Worm (Caenorhabditis elegans) whole organism, L1 larva: ENCODE measurements around the gene gex-4.

Experiments used
- C16A3.4 ChIP-seq: fragments of 150-350 bp; optimal IDR thresholded peaks from 2 replicates; lab custom pipeline; 2014; ENCODE audit warnings: missing biosample characterization, missing genetic modification characterization
- C34B4.2 ChIP-seq: sonication (generic microtip); optimal IDR thresholded peaks from 2 replicates; lab custom pipeline; 2017; ENCODE audit warnings: mild to moderate bottlenecking, missing genetic modification characterization, missing compliant biosample characterization
- aly-2 ChIP-seq: fragments of 150-350 bp; optimal IDR thresholded peaks from 2 replicates; lab custom pipeline; 2014; ENCODE audit warnings: missing biosample characterization, missing genetic modification characterization
- blmp-1 ChIP-seq: fragments of 150-350 bp; optimal IDR thresholded peaks from 2 replicates; lab custom pipeline; 2014; ENCODE audit warnings: missing biosample characterization, missing genetic modification characterization
- ceh-63 ChIP-seq: fragments of 200-800 bp; sonication (Bioruptor generic); optimal IDR thresholded peaks from 2 replicates; lab custom pipeline; 2018; ENCODE audit warnings: mild to moderate bottlenecking, missing genetic modification characterization, missing compliant biosample characterization
- ceh-88 ChIP-seq: fragments of 200-800 bp; sonication (Bioruptor generic); IDR thresholded peaks from 2 replicates; pipeline ENCODE4 v1.3.6; 2022; ENCODE audit warnings: missing genetic modification characterization, missing compliant biosample characterization
- ceh-90 ChIP-seq: sonication (generic microtip); optimal IDR thresholded peaks from 2 replicates; lab custom pipeline; 2016; ENCODE audit warnings: missing genetic modification characterization, missing compliant biosample characterization
- dpl-1 ChIP-seq, 3 experiments: fragments of 150-350 bp in 2 of 3; sonication (generic microtip) in 1 of 3; optimal IDR thresholded peaks; 2 replicates each; lab custom pipeline; 2014 to 2017; ENCODE audit warnings: missing biosample characterization in 3 of 3, missing genetic modification characterization in 3 of 3, missing genetic modification reagents in 3 of 3
- dsc-1 ChIP-seq: sonication (generic microtip); optimal IDR thresholded peaks from 2 replicates; lab custom pipeline; 2016; ENCODE audit warnings: mild to moderate bottlenecking, missing genetic modification characterization, missing compliant biosample characterization
- efl-1 ChIP-seq, 4 experiments: fragments of 150-350 bp; optimal IDR thresholded peaks in 3 of 4; peaks in 1 of 4; 1 replicate in 1 of 4; 2 replicates in 3 of 4; lab custom pipeline; 2014; ENCODE audit warnings: missing biosample characterization in 2 of 4, missing genetic modification characterization in 2 of 4, missing genetic modification reagents in 2 of 4
- efl-3 ChIP-seq: fragments of 200-800 bp; sonication (Bioruptor generic); optimal IDR thresholded peaks from 2 replicates; lab custom pipeline; 2018; ENCODE audit warnings: mild to moderate bottlenecking, missing genetic modification characterization, missing compliant biosample characterization
- egl-13 ChIP-seq: sonication (generic microtip); optimal IDR thresholded peaks from 2 replicates; lab custom pipeline; 2016; ENCODE audit warnings: missing genotype, missing genetic modification reagents, missing genetic modification characterization, missing compliant biosample characterization
- egl-27 ChIP-seq, 2 experiments: fragments of 150-350 bp in 1 of 2; sonication (generic microtip); optimal IDR thresholded peaks; 3 replicates each; lab custom pipeline; 2017 to 2018; ENCODE audit warnings: missing biosample characterization in 2 of 2, missing genetic modification characterization in 2 of 2, missing genetic modification reagents in 2 of 2
- elt-2 ChIP-seq: sonication (generic microtip); optimal IDR thresholded peaks from 2 replicates; lab custom pipeline; 2016; ENCODE audit warnings: missing genetic modification characterization, mild to moderate bottlenecking, inconsistent platforms, missing compliant biosample characterization, missing genetic modification reagents
- ets-5 ChIP-seq: fragments of 200-800 bp; sonication (Bioruptor generic); IDR thresholded peaks from 2 replicates; pipeline ENCODE4 v1.3.6; 2022; ENCODE audit warnings: missing genetic modification characterization, missing compliant biosample characterization
- fkh-8 ChIP-seq: sonication (generic microtip); optimal IDR thresholded peaks from 2 replicates; lab custom pipeline; 2016; ENCODE audit warnings: mild to moderate bottlenecking, missing genetic modification characterization, missing compliant biosample characterization
- fos-1 ChIP-seq: fragments of 150-350 bp; optimal IDR thresholded peaks from 2 replicates; lab custom pipeline; 2014; ENCODE audit warnings: missing biosample characterization, missing genetic modification characterization
- grh-1 ChIP-seq: fragments of 200-800 bp; sonication (Bioruptor generic); IDR thresholded peaks from 2 replicates; pipeline ENCODE4 v1.3.6; 2022; ENCODE audit warnings: missing genetic modification reagents, missing genetic modification characterization, missing compliant biosample characterization
- hlh-4 ChIP-seq: sonication (generic microtip); optimal IDR thresholded peaks from 2 replicates; lab custom pipeline; 2016; ENCODE audit warnings: mild to moderate bottlenecking, missing genetic modification characterization, missing compliant biosample characterization
- hpl-2 ChIP-seq: fragments of 150-350 bp; optimal IDR thresholded peaks from 2 replicates; lab custom pipeline; 2014; ENCODE audit warnings: missing biosample characterization, missing genetic modification reagents, missing genetic modification characterization
- irx-1 ChIP-seq: sonication (generic microtip); optimal IDR thresholded peaks from 2 replicates; lab custom pipeline; 2016; ENCODE audit warnings: missing genetic modification characterization, missing compliant biosample characterization
- lin-13 ChIP-seq: fragments of 150-350 bp; optimal IDR thresholded peaks from 2 replicates; lab custom pipeline; 2014; ENCODE audit warnings: missing biosample characterization, missing genetic modification reagents, missing genetic modification characterization
- lin-39 ChIP-seq: fragments of 150-350 bp; optimal IDR thresholded peaks from 2 replicates; lab custom pipeline; 2014; ENCODE audit warnings: missing biosample characterization, missing genetic modification reagents, missing genetic modification characterization
- lsy-2 ChIP-seq, 2 experiments: fragments of 150-350 bp; optimal IDR thresholded peaks; 2 replicates each; lab custom pipeline; 2014; ENCODE audit warnings: missing biosample characterization in 2 of 2, missing genetic modification characterization in 2 of 2
- mef-2 ChIP-seq: fragments of 150-350 bp; optimal IDR thresholded peaks from 2 replicates; lab custom pipeline; 2014; ENCODE audit warnings: missing biosample characterization, missing genetic modification characterization
- mep-1 ChIP-seq: fragments of 150-350 bp; optimal IDR thresholded peaks from 2 replicates; lab custom pipeline; 2014; ENCODE audit warnings: missing biosample characterization, missing genetic modification characterization
- nhr-237 ChIP-seq: fragments of 150-350 bp; optimal IDR thresholded peaks from 2 replicates; lab custom pipeline; 2014; ENCODE audit warnings: missing biosample characterization, missing genetic modification characterization
- nhr-28 ChIP-seq: fragments of 150-350 bp; optimal IDR thresholded peaks from 2 replicates; lab custom pipeline; 2014; ENCODE audit warnings: missing biosample characterization, missing genetic modification characterization
- nhr-71 ChIP-seq: sonication (generic microtip); optimal IDR thresholded peaks from 2 replicates; lab custom pipeline; 2016; ENCODE audit warnings: mild to moderate bottlenecking, missing genetic modification characterization, moderate library complexity, missing compliant biosample characterization
- nhr-77 ChIP-seq: fragments of 150-350 bp; optimal IDR thresholded peaks from 2 replicates; lab custom pipeline; 2014; ENCODE audit warnings: missing biosample characterization, missing genetic modification characterization
- nhr-85 ChIP-seq: sonication (generic microtip); peaks from one replicate; lab custom pipeline; 2016; ENCODE audit warnings: missing genetic modification characterization, inconsistent platforms, missing compliant biosample characterization
- pax-3 ChIP-seq: fragments of 200-800 bp; sonication (Bioruptor generic); optimal IDR thresholded peaks from 2 replicates; lab custom pipeline; 2018; ENCODE audit warnings: mild to moderate bottlenecking, missing genetic modification characterization, moderate library complexity, missing compliant biosample characterization
- pqm-1 ChIP-seq: sonication (generic microtip); optimal IDR thresholded peaks from 3 replicates; lab custom pipeline; 2017; ENCODE audit warnings: missing biosample characterization, missing genetic modification characterization
- skn-1 ChIP-seq: fragments of 150-350 bp; optimal IDR thresholded peaks from 2 replicates; lab custom pipeline; 2014; ENCODE audit warnings: missing biosample characterization, missing genetic modification characterization
- sptf-1 ChIP-seq: fragments of 150-350 bp; optimal IDR thresholded peaks from 2 replicates; lab custom pipeline; 2014; ENCODE audit warnings: missing biosample characterization, missing genetic modification characterization
- unc-130 ChIP-seq: fragments of 150-350 bp; optimal IDR thresholded peaks from 2 replicates; lab custom pipeline; 2017; ENCODE audit warnings: missing biosample characterization, missing genetic modification characterization, inconsistent platforms
- unc-30 ChIP-seq: sonication (generic microtip); optimal IDR thresholded peaks from 2 replicates; lab custom pipeline; 2017; ENCODE audit warnings: missing biosample characterization, missing genetic modification characterization
- unc-98 ChIP-seq: fragments of 200-800 bp; sonication (Bioruptor generic); IDR thresholded peaks from 2 replicates; pipeline ENCODE4 v1.3.6; 2022; ENCODE audit warnings: missing genetic modification characterization, missing compliant biosample characterization
- xbp-1 ChIP-seq: sonication (generic microtip); optimal IDR thresholded peaks from 2 replicates; lab custom pipeline; 2016; ENCODE audit warnings: missing genetic modification characterization, missing compliant biosample characterization
- zag-1 ChIP-seq: fragments of 150-350 bp; optimal IDR thresholded peaks from 2 replicates; lab custom pipeline; 2014; ENCODE audit warnings: missing biosample characterization, missing genetic modification characterization
- ztf-11 ChIP-seq, 2 experiments: sonication (generic microtip); optimal IDR thresholded peaks; 2 replicates each; lab custom pipeline; 2016 to 2017; ENCODE audit warnings: missing genetic modification characterization in 2 of 2, missing biosample characterization in 1 of 2, missing compliant biosample characterization in 1 of 2
- ztf-4 ChIP-seq: fragments of 150-350 bp; optimal IDR thresholded peaks from 2 replicates; lab custom pipeline; 2014; ENCODE audit warnings: missing biosample characterization, missing genetic modification characterization

Gene gex-4

DNA sequence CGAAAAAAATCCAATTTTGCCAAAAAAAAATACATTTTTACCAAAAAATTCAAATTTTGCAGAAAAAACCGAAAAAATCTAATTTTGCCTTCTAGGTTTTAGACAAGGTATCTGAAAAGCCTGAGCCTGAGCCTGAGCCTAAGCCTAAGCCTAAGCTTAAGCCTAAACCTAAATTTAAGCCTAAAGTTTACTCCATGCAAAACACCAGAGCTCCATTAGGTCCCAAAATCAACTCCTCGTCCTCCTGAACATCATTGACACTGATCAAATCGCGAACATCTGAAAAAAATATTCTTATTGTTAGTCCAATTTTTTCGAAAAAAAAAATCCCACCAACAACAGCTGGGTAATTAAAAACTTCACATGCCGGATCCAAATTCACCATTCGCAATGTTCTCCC, 356 bp downstream of the gex-4 start:
- TF ChIP-seq sptf-1 (tag; lab: Kevin White, UChicago), result no peak
- no peak for TF ChIP-seq egl-13
- no peak for TF ChIP-seq efl-1 (optimal IDR thresholded peaks at IDR 0.05; lab: Kevin White, UChicago)
- TF ChIP-seq efl-1 (GFP tag; optimal IDR thresholded peaks at IDR 0.05 in 1 of 2; lab: Kevin White, UChicago), result peak in 1 of 2 experiments; percentile 53
- no peak for TF ChIP-seq dsc-1 (tag; lab: Kevin White, UChicago)

DNA sequence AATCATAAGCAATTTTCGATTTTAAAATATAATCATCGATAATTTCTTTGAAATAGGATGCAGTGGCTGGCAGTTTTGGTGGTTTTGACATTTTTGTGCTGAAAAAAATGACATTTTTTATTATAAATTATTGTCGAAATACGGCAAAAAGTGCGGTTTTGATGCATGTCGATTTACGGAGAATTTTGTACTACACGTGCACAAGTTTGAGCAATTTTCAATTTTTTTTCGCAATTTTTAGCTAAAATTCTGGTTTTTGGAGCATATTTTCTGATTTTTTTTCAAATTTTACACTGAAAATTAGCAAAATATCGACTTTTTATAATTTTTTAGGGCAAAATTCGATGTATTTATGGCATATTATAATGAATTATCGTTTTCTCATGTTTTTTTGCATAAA, 2.8 kb downstream of the gex-4 start, which contains the start of gene Y75B8A.13:
Y75B8A.13 (minus strand) TSS at position 101 of the 400 bp plus-strand sequence.
- no peak for TF ChIP-seq sptf-1 (tag; lab: Kevin White, UChicago)
- no peak for TF ChIP-seq xbp-1 (tag; lab: Kevin White, UChicago)
- TF ChIP-seq irx-1, result no peak

DNA sequence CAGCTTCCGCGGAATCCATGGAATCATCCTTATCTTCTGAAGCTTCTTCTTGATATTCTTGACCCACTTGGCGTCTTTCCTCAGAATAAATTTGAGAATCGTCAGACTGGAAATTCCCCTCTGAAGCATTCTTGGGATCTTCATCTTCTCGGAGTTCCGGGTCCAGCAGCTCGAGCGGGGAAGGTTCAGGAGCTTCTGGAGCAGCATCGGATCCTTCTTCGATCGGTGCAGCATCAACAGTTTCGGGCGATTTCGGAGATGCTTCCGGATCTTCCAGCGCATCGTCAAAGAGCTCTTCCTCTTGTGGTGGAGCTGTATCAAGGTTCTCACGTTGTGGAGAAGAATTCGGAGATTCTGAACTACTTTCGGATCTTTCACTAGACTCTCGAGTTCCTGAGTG, 10.9 kb downstream of the gex-4 start:
- TF ChIP-seq C34B4.2 (tag; lab: Kevin White, UChicago) (no peak), skn-1 (tag; lab: Kevin White, UChicago) (no peak), nhr-28 (tag; lab: Kevin White, UChicago) (no peak), efl-3 (GFP tag; lab: Kevin White, UChicago) (no peak), blmp-1 (tag; lab: Kevin White, UChicago) (no peak), ztf-4 (no peak), lin-13 (GFP tag; lab: Kevin White, UChicago) (no peak), nhr-71 (tag; lab: Kevin White, UChicago) (no peak), aly-2 (tag; lab: Kevin White, UChicago) (no peak), dpl-1 (GFP tag; optimal IDR thresholded peaks at IDR 0.05; lab: Kevin White, UChicago) (no peak), xbp-1 (tag; lab: Kevin White, UChicago) (no peak)

DNA sequence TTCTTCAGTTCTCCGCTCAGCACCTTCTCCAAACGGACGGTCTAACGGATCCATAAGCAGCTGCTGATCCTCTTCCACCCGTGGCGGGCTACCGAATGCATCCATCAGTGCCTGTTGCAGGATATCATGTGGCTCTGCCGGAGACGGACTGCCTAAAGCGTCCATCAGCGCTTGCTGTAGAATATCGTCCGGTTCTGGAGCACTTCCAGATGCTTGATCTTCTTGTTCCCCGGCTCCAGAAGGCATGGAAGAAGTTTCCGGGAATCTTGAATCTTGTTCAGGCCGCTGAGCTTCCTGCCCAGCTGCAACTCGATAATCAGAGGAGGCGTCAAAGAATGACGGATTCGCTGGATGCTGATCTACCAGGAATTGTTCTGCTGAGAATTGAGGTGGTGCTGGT, 13.2 kb downstream of the gex-4 start:
- no peak for TF ChIP-seq nhr-77 (tag; lab: Kevin White, UChicago)
- no peak for TF ChIP-seq ztf-11 (tag; optimal IDR thresholded peaks at IDR 0.05; lab: Kevin White, UChicago)
- no peak for TF ChIP-seq ceh-90 (tag; lab: Kevin White, UChicago)
- TF ChIP-seq mep-1, result no peak
- TF ChIP-seq grh-1, result no peak
- no peak for TF ChIP-seq unc-30 (tag; lab: Kevin White, UChicago)
- no peak for TF ChIP-seq ceh-63 (GFP tag; lab: Kevin White, UChicago)
- TF ChIP-seq unc-130 (tag; lab: Kevin White, UChicago), result no peak
- no peak for TF ChIP-seq mef-2 (tag; lab: Kevin White, UChicago)
- no peak for TF ChIP-seq lin-39 (tag; lab: Kevin White, UChicago)

DNA sequence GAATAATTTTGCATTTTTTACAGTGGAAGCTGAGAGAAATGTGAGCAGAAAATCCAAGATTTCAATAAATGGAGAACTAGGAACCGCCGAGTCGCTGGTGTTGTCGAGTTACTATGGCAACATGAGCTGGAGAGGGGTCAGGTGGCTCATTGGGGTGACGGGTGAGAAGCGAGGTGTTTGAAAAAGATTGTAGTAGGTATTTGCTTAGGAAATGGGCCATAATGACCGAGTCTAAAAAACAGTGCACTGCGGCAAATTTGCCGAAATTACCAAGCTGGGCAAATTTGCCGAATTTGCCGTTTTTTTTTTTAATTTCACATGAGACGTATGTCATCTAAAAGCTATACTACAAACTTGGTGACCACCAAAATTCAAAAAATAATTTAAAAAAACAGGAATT, 16.0 kb downstream of the gex-4 start, which contains the start of gene osm-12:
osm-12 (minus strand) TSS at position 101 of the 400 bp plus-strand sequence.
- TF ChIP-seq C16A3.4 (tag; lab: Kevin White, UChicago) (no peak), fkh-8 (tag; lab: Kevin White, UChicago) (peak; percentile 3)

DNA sequence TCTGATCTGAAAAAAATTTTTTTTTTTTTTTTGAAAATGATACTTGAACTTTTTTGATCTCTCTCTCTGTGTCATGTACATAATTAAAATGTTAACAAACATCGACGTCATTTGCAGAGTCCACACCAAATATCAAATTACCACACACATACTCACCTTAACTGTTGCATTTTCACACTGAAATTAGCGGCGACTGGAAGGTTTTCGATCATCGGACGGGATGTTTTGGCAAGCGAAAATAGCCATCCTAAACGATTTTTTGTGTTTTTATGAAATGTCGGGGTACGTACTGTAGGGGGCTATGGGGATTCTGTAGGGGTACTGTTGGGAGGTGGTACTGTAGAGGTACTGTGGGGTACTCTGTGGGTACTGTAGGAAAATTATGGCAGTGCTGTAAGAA, 20.3 kb downstream of the gex-4 start:
- TF ChIP-seq nhr-71 (tag; lab: Kevin White, UChicago) (no peak), nhr-85 (tag; lab: Kevin White, UChicago) (no peak), efl-1 (optimal IDR thresholded peaks at IDR 0.05; lab: Kevin White, UChicago) (no peak), efl-1 (GFP tag; optimal IDR thresholded peaks at IDR 0.05 in 1 of 2; lab: Kevin White, UChicago) (peak in 1 of 2 experiments; percentile 92), ets-5 (no peak)

DNA sequence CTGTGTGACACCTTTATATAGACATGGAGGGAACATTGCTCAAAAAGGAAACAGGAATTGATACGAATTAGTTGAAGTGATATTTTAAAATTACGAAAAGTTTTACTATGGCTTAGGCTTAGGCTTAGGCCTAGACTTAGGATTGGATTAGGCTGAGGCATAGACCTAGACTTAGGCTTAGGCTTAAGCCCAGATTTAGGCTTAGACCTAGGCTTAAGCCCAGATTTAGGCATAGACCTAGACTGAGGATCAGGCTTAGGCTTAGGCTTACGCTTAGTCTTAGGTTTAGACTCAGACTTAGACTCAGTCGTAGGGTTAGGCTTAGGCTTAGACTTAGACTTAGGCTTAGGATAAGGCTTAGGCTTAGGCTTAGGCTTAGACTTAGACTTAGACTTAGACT, 22.4 kb downstream of the gex-4 start:
- TF ChIP-seq hpl-2 (no peak), nhr-71 (tag; lab: Kevin White, UChicago) (no peak), irx-1 (no peak), fos-1 (tag; lab: Kevin White, UChicago) (no peak), egl-27 (tag; optimal IDR thresholded peaks at IDR 0.05; lab: Kevin White, UChicago) (no peak), lsy-2 (tag; optimal IDR thresholded peaks at IDR 0.05; lab: Kevin White, UChicago) (no peak), pqm-1 (tag; lab: Kevin White, UChicago) (no peak), zag-1 (tag; lab: Kevin White, UChicago) (no peak), hlh-4 (no peak), elt-2 (no peak), nhr-237 (tag; lab: Kevin White, UChicago) (no peak), ceh-88 (GFP tag; lab: Robert Waterston, UW) (no peak), grh-1 (no peak), xbp-1 (tag; lab: Kevin White, UChicago) (no peak), pax-3 (tag; lab: Kevin White, UChicago) (no peak), unc-98 (no peak)
